Worm (Caenorhabditis elegans): ENCODE data around the gene F21G4.6.

The F21G4.6 gene

ce11 chrX:9905840-9906239 lies 11.4 kb downstream of the F21G4.6 start, which contains the start of gene F21G4.5:
TSS of gene F21G4.5 (plus strand) at chrX:9906140.
- no peak for TF ChIP-seq drap-1 (GFP tag; optimal IDR thresholded peaks at IDR 0.05)
- TF ChIP-seq ceh-83 (GFP tag; optimal IDR thresholded peaks at IDR 0.05), result no peak
- TF ChIP-seq lsy-2 (tag; optimal IDR thresholded peaks at IDR 0.05), result no peak
- TF ChIP-seq sem-2 (GFP tag; optimal IDR thresholded peaks at IDR 0.05), result no peak
- no peak for TF ChIP-seq bed-3 (GFP tag; optimal IDR thresholded peaks at IDR 0.05)
- no peak for TF ChIP-seq unc-120 (tag; optimal IDR thresholded peaks at IDR 0.05; ENCODE audit: poor library complexity, severe bottlenecking)
- no peak for TF ChIP-seq ztf-11 (tag; optimal IDR thresholded peaks at IDR 0.05)

DNA sequence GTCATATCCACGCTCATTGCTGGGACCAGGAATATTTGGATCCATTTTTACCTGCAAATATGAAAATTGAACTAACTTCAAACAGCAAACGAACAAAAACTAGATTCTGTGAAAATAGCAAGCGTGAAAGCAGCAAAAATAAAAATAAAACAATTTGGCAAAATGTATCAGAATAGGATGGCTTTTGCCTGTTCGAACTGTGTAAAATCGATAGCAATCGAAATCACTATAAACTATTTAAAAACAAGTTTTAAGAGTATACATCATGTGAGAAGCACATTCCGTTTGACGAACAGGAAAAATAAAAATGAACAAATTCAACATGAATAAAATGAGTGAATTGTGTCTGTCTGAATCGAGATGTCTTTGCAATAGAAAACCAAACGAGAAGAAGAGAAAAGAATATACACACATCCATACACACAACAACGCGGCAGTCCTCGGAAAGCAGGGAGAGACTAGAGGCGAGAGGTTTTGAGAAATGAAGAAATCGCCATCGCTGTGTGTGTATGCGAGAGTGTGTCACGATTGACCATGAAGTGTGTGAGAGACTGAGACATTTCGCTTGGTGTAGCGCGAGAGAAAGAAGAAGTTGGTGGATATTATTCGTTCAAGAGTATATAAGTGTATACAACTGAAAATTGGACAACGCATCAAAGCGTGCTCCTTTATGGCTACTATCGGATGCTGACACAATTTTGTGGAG lies 17.7 kb downstream of the F21G4.6 start, which contains the start of gene phf-34:
Gene phf-34, minus strand, starts transcription at position 51 of the 706 bp plus-strand sequence.
- TF ChIP-seq blmp-1 (tag; optimal IDR thresholded peaks at IDR 0.05), result no peak
- no peak for TF ChIP-seq cnd-1 (tag; optimal IDR thresholded peaks at IDR 0.05)
- no peak for TF ChIP-seq drap-1 (GFP tag; optimal IDR thresholded peaks at IDR 0.05)
- no peak for TF ChIP-seq unc-39 (tag; optimal IDR thresholded peaks at IDR 0.05)
- TF ChIP-seq nhr-2 (tag; optimal IDR thresholded peaks at IDR 0.05), result no peak
- no peak for TF ChIP-seq zip-8 (tag; optimal IDR thresholded peaks at IDR 0.05)
- TF ChIP-seq elt-3 (tag; optimal IDR thresholded peaks at IDR 0.05), result no peak
- TF ChIP-seq snpc-4 (tag; optimal IDR thresholded peaks at IDR 0.05), result no peak
- no peak for TF ChIP-seq elt-1 (tag; optimal IDR thresholded peaks at IDR 0.05; ENCODE audit: borderline replicate concordance, insufficient read depth)
- no peak for TF ChIP-seq lin-13 (tag; optimal IDR thresholded peaks at IDR 0.05)
- peak; percentile 35 for TF ChIP-seq hlh-1 (tag; optimal IDR thresholded peaks at IDR 0.05)
- no peak for TF ChIP-seq nhr-237 (tag; optimal IDR thresholded peaks at IDR 0.05)
- TF ChIP-seq nhr-12 (tag; optimal IDR thresholded peaks at IDR 0.05), result no peak
- no peak for TF ChIP-seq pha-4 (tag; optimal IDR thresholded peaks at IDR 0.05)
- no peak for TF ChIP-seq ztf-11 (tag; optimal IDR thresholded peaks at IDR 0.05)
- peak; percentile 38 for TF ChIP-seq unc-120 (tag; optimal IDR thresholded peaks at IDR 0.05; ENCODE audit: poor library complexity, severe bottlenecking)
- TF ChIP-seq ham-2 (GFP tag; optimal IDR thresholded peaks at IDR 0.05), result peak; percentile 21
- no peak for TF ChIP-seq lin-32 (GFP tag; optimal IDR thresholded peaks at IDR 0.05)
- no peak for TF ChIP-seq ceh-43 (GFP tag; optimal IDR thresholded peaks at IDR 0.05)
- TF ChIP-seq lsy-2 (tag; optimal IDR thresholded peaks at IDR 0.05), result no peak
- TF ChIP-seq bed-3 (GFP tag; optimal IDR thresholded peaks at IDR 0.05), result no peak
- TF ChIP-seq flh-1 (GFP tag; optimal IDR thresholded peaks at IDR 0.05), result no peak
- no peak for TF ChIP-seq nhr-76 (tag; optimal IDR thresholded peaks at IDR 0.05)
- TF ChIP-seq unc-62 (GFP tag; optimal IDR thresholded peaks at IDR 0.05), result peak; percentile 37
- TF ChIP-seq ceh-39 (tag; optimal IDR thresholded peaks at IDR 0.05), result no peak
- no peak for TF ChIP-seq sem-2 (GFP tag; optimal IDR thresholded peaks at IDR 0.05)
- no peak for TF ChIP-seq M03D4.4 (tag; optimal IDR thresholded peaks at IDR 0.05)
- peak; percentile 22 for TF ChIP-seq mls-2 (tag; optimal IDR thresholded peaks at IDR 0.05)
- no peak for TF ChIP-seq tbx-8 (GFP tag; optimal IDR thresholded peaks at IDR 0.05)
- no peak for TF ChIP-seq ceh-83 (GFP tag; optimal IDR thresholded peaks at IDR 0.05)
- peak; percentile 22 for TF ChIP-seq mep-1 (tag; optimal IDR thresholded peaks at IDR 0.05)
- peak; percentile 28 for TF ChIP-seq sptf-1 (tag; optimal IDR thresholded peaks at IDR 0.05)
- peak; percentile 66 for TF ChIP-seq ces-1 (GFP tag; optimal IDR thresholded peaks at IDR 0.05)
- TF ChIP-seq nhr-28 (tag; optimal IDR thresholded peaks at IDR 0.05), result no peak
- TF ChIP-seq mab-5 (tag; optimal IDR thresholded peaks at IDR 0.05), result no peak

ce11 chrX:9894844-9895243 lies 22.4 kb downstream of the F21G4.6 start, which contains the start of gene F21G4.3:
TSS of gene F21G4.3 (plus strand) at chrX:9895144.
- TF ChIP-seq lin-32 (GFP tag; optimal IDR thresholded peaks at IDR 0.05) (no peak), ceh-83 (GFP tag; optimal IDR thresholded peaks at IDR 0.05) (no peak), drap-1 (GFP tag; optimal IDR thresholded peaks at IDR 0.05) (no peak), nhr-237 (tag; optimal IDR thresholded peaks at IDR 0.05) (no peak), ham-2 (GFP tag; optimal IDR thresholded peaks at IDR 0.05) (no peak)

DNA sequence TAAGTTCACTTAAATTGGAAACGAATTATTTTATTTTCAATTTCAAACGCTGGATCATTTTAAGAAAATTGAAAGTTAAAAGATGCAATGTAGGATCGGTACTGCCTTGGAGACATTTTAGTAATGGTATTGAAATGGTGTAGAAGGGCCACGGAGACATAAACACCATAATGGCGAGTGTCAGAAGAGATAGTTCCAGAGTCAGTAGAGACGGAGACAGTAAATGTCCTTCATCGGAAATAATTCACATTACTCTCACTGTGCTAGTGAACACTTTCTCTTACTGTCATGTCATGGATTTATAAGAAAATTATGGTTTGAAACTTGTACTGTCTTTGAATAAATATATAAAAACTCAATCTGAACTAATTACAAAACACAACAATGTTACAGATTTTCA lies 24.2 kb downstream of the F21G4.6 start:
- TF ChIP-seq unc-120 (tag; optimal IDR thresholded peaks at IDR 0.05; ENCODE audit: poor library complexity, severe bottlenecking) (no peak), blmp-1 (tag; optimal IDR thresholded peaks at IDR 0.05) (peak; percentile 76)
